Fruit fly (Drosophila melanogaster): Measurements from ENCODE around the gene CG8563.

Gene CG8563

dm6 chr3L:7360324-7360852 lies 30.2 kb upstream of the CG8563 start, which contains the start of gene Sec63 (continued):
- TF ChIP-seq OdsH (GFP tag; optimal IDR thresholded peaks at IDR 0.05) (peak; percentile 50), Hr39 (GFP tag; optimal IDR thresholded peaks at IDR 0.05) (peak; percentile 39), achi (GFP tag; optimal IDR thresholded peaks at IDR 0.05) (peak; percentile 49), Sox15 (GFP tag; optimal IDR thresholded peaks at IDR 0.05) (no peak)

- TF ChIP-seq CG32006 (GFP tag; optimal IDR thresholded peaks at IDR 0.05), result peak; percentile 18
- TF ChIP-seq Lpt (GFP tag; optimal IDR thresholded peaks at IDR 0.05), result peak; percentile 19
- TF ChIP-seq fd59A (GFP tag; optimal IDR thresholded peaks at IDR 0.05), result no peak
- TF ChIP-seq CG6163 (GFP tag; IDR thresholded peaks at IDR 0.05), result no peak; the same call in 1 of the 3 replicates
- TF ChIP-seq CG3919 (GFP tag; optimal IDR thresholded peaks at IDR 0.05), result no peak
- TF ChIP-seq CG15336 (GFP tag; IDR thresholded peaks at IDR 0.05), result peak; percentile 68
- peak; percentile 35 for TF ChIP-seq net (GFP tag; optimal IDR thresholded peaks at IDR 0.05)
- TF ChIP-seq CG11294 (GFP tag; IDR thresholded peaks at IDR 0.05), result no peak
- no peak for TF ChIP-seq fd85E (GFP tag; optimal IDR thresholded peaks at IDR 0.05)
- TF ChIP-seq Gug (GFP tag; IDR thresholded peaks at IDR 0.05), result no peak
- no peak for TF ChIP-seq salr (GFP tag; optimal IDR thresholded peaks at IDR 0.05)
- no peak for TF ChIP-seq CG1621 (tag; optimal IDR thresholded peaks at IDR 0.05)
- TF ChIP-seq CG3032 (tag; optimal IDR thresholded peaks at IDR 0.05), result no peak
- no peak for TF ChIP-seq vri (GFP tag; optimal IDR thresholded peaks at IDR 0.05)
- peak; percentile 53 for TF ChIP-seq CG7368 (GFP tag; optimal IDR thresholded peaks at IDR 0.05)
- TF ChIP-seq Blimp-1 (GFP tag; optimal IDR thresholded peaks at IDR 0.05), result no peak
- TF ChIP-seq fkh (GFP tag; optimal IDR thresholded peaks at IDR 0.05), result no peak
- TF ChIP-seq acj6 (GFP tag; optimal IDR thresholded peaks at IDR 0.05), result no peak
- no peak for TF ChIP-seq Met (GFP tag; optimal IDR thresholded peaks at IDR 0.05)
- peak; percentile 51 for TF ChIP-seq CG9139 (GFP tag; optimal IDR thresholded peaks at IDR 0.05)
- no peak for TF ChIP-seq OdsH (GFP tag; optimal IDR thresholded peaks at IDR 0.05)
- TF ChIP-seq Smox (GFP tag; optimal IDR thresholded peaks at IDR 0.05), result no peak
- TF ChIP-seq Hr38 (GFP tag; optimal IDR thresholded peaks at IDR 0.05), result no peak
- peak; percentile 64; the same call in 2 of the 3 replicates for TF ChIP-seq CG8119 (GFP tag; IDR thresholded peaks at IDR 0.05)
- TF ChIP-seq CG8319 (GFP tag; optimal IDR thresholded peaks at IDR 0.05), result peak; percentile 20
- peak; percentile 50 for TF ChIP-seq Hr4 (GFP tag; optimal IDR thresholded peaks at IDR 0.05)
- no peak for TF ChIP-seq lz (GFP tag; optimal IDR thresholded peaks at IDR 0.05)
- no peak for TF ChIP-seq CG10631 (GFP tag; optimal IDR thresholded peaks at IDR 0.05)
- peak; percentile 0 for TF ChIP-seq dac (GFP tag; optimal IDR thresholded peaks at IDR 0.05)
- no peak for TF ChIP-seq CG11762 (GFP tag; optimal IDR thresholded peaks at IDR 0.05; ENCODE audit: insufficient read depth)
- TF ChIP-seq Eip78C (GFP tag), result peak; percentile 60
- TF ChIP-seq Hr39 (GFP tag; optimal IDR thresholded peaks at IDR 0.05), result no peak
- no peak for TF ChIP-seq Eip93F (GFP tag; optimal IDR thresholded peaks at IDR 0.05)
- TF ChIP-seq Ets21C (GFP tag; optimal IDR thresholded peaks at IDR 0.05), result no peak
- TF ChIP-seq CG6276 (GFP tag; optimal IDR thresholded peaks at IDR 0.05), result peak; percentile 62
- no peak for TF ChIP-seq CG8632 (GFP tag; optimal IDR thresholded peaks at IDR 0.05)
- no peak for TF ChIP-seq CG6792 (GFP tag; optimal IDR thresholded peaks at IDR 0.05)
- no peak for TF ChIP-seq Sox102F (GFP tag; optimal IDR thresholded peaks at IDR 0.05)
- no peak for TF ChIP-seq esn (GFP tag; optimal IDR thresholded peaks at IDR 0.05)
- peak; percentile 5 for TF ChIP-seq achi (GFP tag; optimal IDR thresholded peaks at IDR 0.05)
- TF ChIP-seq Ets96B (tag; optimal IDR thresholded peaks at IDR 0.05), result no peak
- TF ChIP-seq CG31627 (GFP tag; optimal IDR thresholded peaks at IDR 0.05), result no peak
- TF ChIP-seq CG16779 (tag; optimal IDR thresholded peaks at IDR 0.05), result peak; percentile 52
- TF ChIP-seq svp (GFP tag), result peak; percentile 95
- TF ChIP-seq CG4318 (GFP tag; optimal IDR thresholded peaks at IDR 0.05), result no peak
- TF ChIP-seq spab (GFP tag; optimal IDR thresholded peaks at IDR 0.05), result peak; percentile 28
- TF ChIP-seq Sox14 (GFP tag; optimal IDR thresholded peaks at IDR 0.05), result no peak
- TF ChIP-seq pdm3 (GFP tag; optimal IDR thresholded peaks at IDR 0.05), result no peak
- TF ChIP-seq CG6854 (GFP tag; optimal IDR thresholded peaks at IDR 0.05), result peak; percentile 39
Measured at dm6 chr3L:7361095-7361522, 29.4 kb upstream of the CG8563 start.

Measured in whole organism, prepupa.